Worm (Caenorhabditis elegans) whole organism, L4/young adult: Measurements from ENCODE around the gene C27D6.15.

Experiments
- dao-5 ChIP-seq: sonication (generic microtip); optimal IDR thresholded peaks from 2 replicates; lab custom pipeline; 2016; ENCODE audit warnings: missing genotype, missing genetic modification characterization, moderate library complexity, missing compliant biosample characterization
- him-1 ChIP-seq: sonication (generic microtip); optimal IDR thresholded peaks from 2 replicates; lab custom pipeline; 2016; ENCODE audit warnings: missing genotype, missing genetic modification reagents, missing genetic modification characterization, missing compliant biosample characterization

DNA sequence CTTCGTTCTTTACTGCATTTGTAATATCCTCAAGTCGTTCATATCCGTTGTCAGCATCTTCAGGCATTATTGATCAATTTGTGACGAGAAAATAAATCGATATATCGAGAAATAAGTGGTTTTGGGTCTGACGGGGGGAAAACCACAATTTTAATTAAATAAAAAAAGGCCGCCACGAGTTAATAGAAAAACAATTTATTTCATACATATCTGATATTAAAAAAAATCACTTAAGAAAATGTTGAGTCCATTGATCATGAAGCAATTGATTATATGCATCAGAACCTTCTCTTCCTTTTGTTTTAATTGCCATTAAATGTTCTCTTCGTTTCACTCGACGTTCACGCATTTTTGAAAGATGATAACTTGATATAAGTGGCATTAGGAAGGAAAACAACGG is 23.4 kb upstream of the C27D6.15 start, which contains the start of gene F58A6.5:
- TF ChIP-seq dao-5 (tag; lab: Kevin White, UChicago), result no peak
- no peak for TF ChIP-seq him-1
